Worm (Caenorhabditis elegans) whole organism, L4/young adult: ENCODE data around the gene gcy-25.

Experiments
- W03F9.2 ChIP-seq: fragments of 150-350 bp; optimal IDR thresholded peaks from 2 replicates; lab custom pipeline; 2014; ENCODE audit warnings: missing biosample characterization, missing genetic modification characterization
- dao-5 ChIP-seq: sonication (generic microtip); optimal IDR thresholded peaks from 2 replicates; lab custom pipeline; 2016; ENCODE audit warnings: missing genotype, missing genetic modification characterization, moderate library complexity, missing compliant biosample characterization
- him-1 ChIP-seq: sonication (generic microtip); optimal IDR thresholded peaks from 2 replicates; lab custom pipeline; 2016; ENCODE audit warnings: missing genotype, missing genetic modification reagents, missing genetic modification characterization, missing compliant biosample characterization

DNA sequence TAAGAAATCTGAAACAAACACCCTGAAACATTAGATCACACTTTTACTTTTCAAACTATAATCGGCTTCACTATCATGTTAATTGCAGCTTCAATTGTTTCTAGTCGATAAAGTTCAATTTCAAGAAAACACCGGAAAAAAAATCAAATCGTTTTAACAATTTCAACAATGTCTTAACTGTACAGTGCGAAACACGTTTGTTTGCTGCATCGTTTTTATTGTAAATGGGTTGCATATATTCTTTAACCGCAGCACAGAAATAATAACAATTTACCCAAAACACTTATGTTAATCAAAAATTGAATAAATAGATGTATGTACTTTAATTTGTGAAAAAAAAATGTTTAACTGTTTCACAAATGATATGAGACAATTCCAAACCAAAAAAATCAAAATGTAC, 28.7 kb upstream of the gcy-25 start:
- TF ChIP-seq W03F9.2 (no peak), dao-5 (no peak), him-1 (tag; lab: Kevin White, UChicago) (no peak)
